Worm (Caenorhabditis elegans): Measurements from ENCODE around the gene H14E04.2.

ce11 chrIII:2349956-2350355 lies 26.0 kb upstream of the H14E04.2 start:
- TF ChIP-seq ztf-28 (GFP tag; IDR thresholded peaks at IDR 0.05): no peak
- no peak for TF ChIP-seq snpc-4 (GFP tag; optimal IDR thresholded peaks at IDR 0.05)
- TF ChIP-seq snpc-4 (tag; optimal IDR thresholded peaks at IDR 0.05): no peak
- TF ChIP-seq mes-4 (tag; optimal IDR thresholded peaks at IDR 0.05): no peak
- TF ChIP-seq rcor-1 (GFP tag; IDR thresholded peaks at IDR 0.05): no peak
- TF ChIP-seq ama-1 (optimal IDR thresholded peaks at IDR 0.05): no peak
- no peak for TF ChIP-seq ama-1 (GFP tag; optimal IDR thresholded peaks at IDR 0.05)
